Worm (Caenorhabditis elegans) whole organism, L3 larva: Measurements from ENCODE around the gene let-721.

Source experiments
- aly-2 ChIP-seq: fragments of 150-350 bp; optimal IDR thresholded peaks from 2 replicates; lab custom pipeline; 2014; ENCODE audit warnings: missing biosample characterization, missing genetic modification characterization
- ceh-82 ChIP-seq: fragments of 150-350 bp; optimal IDR thresholded peaks from 2 replicates; lab custom pipeline; 2014; ENCODE audit warnings: missing biosample characterization, missing genetic modification characterization
- egl-5 ChIP-seq: fragments of 150-350 bp; optimal IDR thresholded peaks from 2 replicates; lab custom pipeline; 2017; ENCODE audit warnings: missing biosample characterization, missing genetic modification reagents, missing genetic modification characterization, inconsistent platforms
- elt-1 ChIP-seq: fragments of 150-350 bp; optimal IDR thresholded peaks from 2 replicates; lab custom pipeline; 2014; ENCODE audit warnings: missing biosample characterization, missing genetic modification characterization
- elt-2 ChIP-seq: sonication (generic microtip); optimal IDR thresholded peaks from 2 replicates; lab custom pipeline; 2016; ENCODE audit warnings: missing genetic modification reagents, mild to moderate bottlenecking, missing genetic modification characterization, missing compliant biosample characterization
- elt-3 ChIP-seq, 3 experiments: fragments of 150-350 bp in 1 of 3; sonication (generic microtip) in 2 of 3; optimal IDR thresholded peaks; 2 replicates in 2 of 3; 4 replicates in 1 of 3; lab custom pipeline; 2014 to 2017; ENCODE audit warnings: missing biosample characterization in 3 of 3, missing genetic modification characterization in 3 of 3
- fkh-10 ChIP-seq: sonication (generic microtip); optimal IDR thresholded peaks from 2 replicates; lab custom pipeline; 2017; ENCODE audit warnings: missing biosample characterization, missing genetic modification reagents, missing genetic modification characterization
- jun-1 ChIP-seq: fragments of 150-350 bp; optimal IDR thresholded peaks from 2 replicates; lab custom pipeline; 2014; ENCODE audit warnings: missing biosample characterization, missing genetic modification reagents, missing genetic modification characterization
- lin-15B ChIP-seq: fragments of 150-350 bp; optimal IDR thresholded peaks from 2 replicates; lab custom pipeline; 2014; ENCODE audit warnings: missing biosample characterization, missing genetic modification characterization
- lin-39 ChIP-seq: fragments of 150-350 bp; optimal IDR thresholded peaks from 2 replicates; lab custom pipeline; 2018; ENCODE audit warnings: missing biosample characterization, missing genetic modification reagents, missing genetic modification characterization
- mdl-1 ChIP-seq: fragments of 150-350 bp; optimal IDR thresholded peaks from 2 replicates; lab custom pipeline; 2014; ENCODE audit warnings: missing biosample characterization, missing genetic modification characterization
- mml-1 ChIP-seq: fragments of 150-350 bp; sonication (generic microtip); optimal IDR thresholded peaks from 3 replicates; lab custom pipeline; 2014; ENCODE audit warnings: missing biosample characterization, missing genetic modification characterization
- nfya-1 ChIP-seq: sonication (generic microtip); optimal IDR thresholded peaks from 2 replicates; lab custom pipeline; 2017; ENCODE audit warnings: missing genetic modification characterization, mild to moderate bottlenecking, missing compliant biosample characterization, antibody characterized with exemption, moderate library complexity; ENCODE audit not compliant: insufficient read depth
- nhr-11 ChIP-seq: fragments of 150-350 bp; optimal IDR thresholded peaks from 2 replicates; lab custom pipeline; 2014; ENCODE audit warnings: missing biosample characterization, missing genetic modification characterization
- nhr-25 ChIP-seq: sonication (generic microtip); optimal IDR thresholded peaks from 2 replicates; lab custom pipeline; 2017; ENCODE audit warnings: missing biosample characterization, missing genetic modification characterization
- nhr-28 ChIP-seq: fragments of 150-350 bp; optimal IDR thresholded peaks from 2 replicates; lab custom pipeline; 2014; ENCODE audit warnings: missing biosample characterization, missing genetic modification characterization
- nhr-43 ChIP-seq: sonication (generic microtip); optimal IDR thresholded peaks from 2 replicates; lab custom pipeline; 2016; ENCODE audit warnings: mild to moderate bottlenecking, missing genetic modification characterization, missing compliant biosample characterization; ENCODE audit not compliant: poor library complexity, severe bottlenecking
- nhr-67 ChIP-seq: fragments of 150-350 bp; optimal IDR thresholded peaks from 2 replicates; lab custom pipeline; 2014; ENCODE audit warnings: missing biosample characterization, missing genetic modification characterization
- nhr-77 ChIP-seq: fragments of 150-350 bp; optimal IDR thresholded peaks from 2 replicates; lab custom pipeline; 2014; ENCODE audit warnings: missing biosample characterization, missing genetic modification characterization
- pha-4 ChIP-seq: fragments of 150-350 bp; optimal IDR thresholded peaks from 2 replicates; lab custom pipeline; 2014; ENCODE audit warnings: missing biosample characterization, missing genetic modification reagents, missing genetic modification characterization
- pqm-1 ChIP-seq: fragments of 150-350 bp; optimal IDR thresholded peaks from 2 replicates; lab custom pipeline; 2017; ENCODE audit warnings: missing biosample characterization, missing genetic modification characterization, inconsistent platforms
- sea-2 ChIP-seq: fragments of 150-350 bp; sonication (generic microtip); optimal IDR thresholded peaks from 4 replicates; lab custom pipeline; 2014; ENCODE audit warnings: missing biosample characterization, missing genetic modification reagents, missing genetic modification characterization
- skn-1 ChIP-seq: fragments of 150-350 bp; optimal IDR thresholded peaks from 2 replicates; lab custom pipeline; 2014; ENCODE audit warnings: missing biosample characterization, missing genetic modification characterization
- ztf-4 ChIP-seq: fragments of 150-350 bp; optimal IDR thresholded peaks from 2 replicates; lab custom pipeline; 2014; ENCODE audit warnings: missing biosample characterization, missing genetic modification characterization

The let-721 gene

DNA sequence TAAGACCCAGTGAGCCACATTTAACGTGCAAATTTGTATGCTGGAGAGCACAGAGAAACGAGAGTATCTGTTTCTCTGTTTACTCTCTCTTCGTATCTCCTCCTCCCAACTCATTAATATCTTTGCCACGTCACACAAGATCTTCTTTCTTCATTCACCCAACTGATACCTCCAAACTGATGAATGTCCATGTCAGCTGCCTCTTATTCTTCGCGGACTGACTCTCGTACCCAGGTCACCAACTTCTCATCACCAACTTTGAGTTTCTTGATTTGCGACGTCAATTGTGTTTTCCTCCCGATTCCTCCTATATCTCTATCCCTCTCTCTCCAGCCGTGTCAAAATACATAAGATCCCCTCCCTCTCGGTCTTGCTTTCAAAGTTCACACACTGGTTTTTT, 44.4 kb downstream of the let-721 start:
- TF ChIP-seq lin-39 (tag; lab: Kevin White, UChicago) (peak; percentile 56), nhr-11 (tag; lab: Kevin White, UChicago) (peak; percentile 65), nhr-67 (tag; lab: Kevin White, UChicago) (no peak), nhr-77 (no peak), nfya-1 (tag; lab: Kevin White, UChicago) (peak; percentile 23)

ce11 chrIII:6399424-6399823, 47.3 kb downstream of the let-721 start:
- TF ChIP-seq fkh-10 (GFP tag; lab: Kevin White, UChicago), result peak; percentile 59
- no peak for TF ChIP-seq mml-1 (tag; lab: Kevin White, UChicago)

ce11 chrIII:6398124-6398523, 48.6 kb downstream of the let-721 start:
- peak; percentile 31 for TF ChIP-seq nhr-11 (tag; lab: Kevin White, UChicago)
- no peak for TF ChIP-seq ztf-4
- no peak for TF ChIP-seq aly-2
- TF ChIP-seq nfya-1 (tag; lab: Kevin White, UChicago), result peak; percentile 22
- TF ChIP-seq, all 47 proteins: peak for 2

ce11 chrIII:6396381-6396780, 50.3 kb downstream of the let-721 start:
- peak; percentile 70 for TF ChIP-seq nhr-43 (tag; lab: Kevin White, UChicago)
- peak; percentile 20 for TF ChIP-seq jun-1 (tag; lab: Kevin White, UChicago)
- peak; percentile 85 for TF ChIP-seq pqm-1 (tag; lab: Kevin White, UChicago)
- TF ChIP-seq elt-3 (tag; optimal IDR thresholded peaks at IDR 0.05; lab: Kevin White, UChicago), result peak; percentile 2 to 100 (median 82)
- no peak for TF ChIP-seq lin-15B (tag; lab: Kevin White, UChicago)
- TF ChIP-seq skn-1 (tag; lab: Kevin White, UChicago), result peak; percentile 11
- TF ChIP-seq pha-4 (tag; lab: Kevin White, UChicago), result peak; percentile 32
- TF ChIP-seq elt-2 (tag; lab: Kevin White, UChicago), result peak; percentile 95
- peak; percentile 73 for TF ChIP-seq nhr-25 (tag; lab: Kevin White, UChicago)
- no peak for TF ChIP-seq ceh-82
- no peak for TF ChIP-seq elt-1

DNA sequence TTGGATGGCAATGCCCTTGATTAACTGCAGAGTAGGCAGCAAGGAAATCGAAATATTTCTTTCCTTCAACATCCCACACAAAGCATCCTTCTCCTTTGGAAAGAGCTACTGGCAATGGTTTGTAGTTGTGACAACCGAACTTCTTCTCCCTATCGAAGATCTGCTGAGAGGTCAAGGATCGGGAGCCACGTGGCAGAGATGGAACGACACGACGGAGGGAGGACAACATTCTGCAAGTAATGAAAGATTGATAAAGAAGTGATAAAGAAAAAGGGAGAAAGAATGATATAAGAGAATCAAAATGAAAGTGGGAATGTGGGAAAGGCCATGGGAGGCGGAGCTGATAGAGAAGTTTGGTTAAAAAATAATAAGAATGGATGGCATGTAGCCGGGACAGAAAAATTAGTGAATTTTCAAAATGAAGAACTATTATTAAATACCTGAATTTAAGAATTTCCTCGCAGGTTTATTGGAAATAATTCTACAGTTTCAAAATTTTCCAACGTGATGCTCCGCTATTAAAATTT, 50.9 kb downstream of the let-721 start, which contains the start of gene oatr-1:
Gene oatr-1, minus strand, starts transcription at position 477 of the 527 bp plus-strand sequence.
- TF ChIP-seq nhr-11 (tag; lab: Kevin White, UChicago), result no peak
- TF ChIP-seq mdl-1 (tag; lab: Kevin White, UChicago), result no peak
- no peak for TF ChIP-seq nhr-28
- TF ChIP-seq nfya-1 (tag; lab: Kevin White, UChicago), result no peak
- no peak for TF ChIP-seq egl-5 (tag; lab: Kevin White, UChicago)
- no peak for TF ChIP-seq sea-2 (GFP tag; lab: Kevin White, UChicago)
- TF ChIP-seq lin-39 (tag; lab: Kevin White, UChicago), result no peak
- TF ChIP-seq, all 47 proteins: peak for 0
